Worm (Caenorhabditis elegans) whole organism, midembryonic: ENCODE results near the gene F28A10.4.

Experiments used
- T22C8.4 ChIP-seq: fragments of 200-800 bp; sonication (Bioruptor generic); IDR thresholded peaks from 2 replicates; pipeline ENCODE4 v1.3.6; 2022; ENCODE audit warnings: missing genetic modification characterization, missing compliant biosample characterization
- med-1 ChIP-seq: sonication (generic microtip); optimal IDR thresholded peaks from 2 replicates; lab custom pipeline; 2017; ENCODE audit warnings: missing genetic modification characterization, mild to moderate bottlenecking, missing compliant biosample characterization, antibody characterized with exemption, missing genetic modification reagents; ENCODE audit not compliant: insufficient read depth
- ztf-29 ChIP-seq: fragments of 200-800 bp; sonication (Bioruptor generic); IDR thresholded peaks from 2 replicates; pipeline ENCODE4 v1.3.6; 2022; ENCODE audit warnings: missing genetic modification reagents, missing genetic modification characterization, missing compliant biosample characterization

DNA sequence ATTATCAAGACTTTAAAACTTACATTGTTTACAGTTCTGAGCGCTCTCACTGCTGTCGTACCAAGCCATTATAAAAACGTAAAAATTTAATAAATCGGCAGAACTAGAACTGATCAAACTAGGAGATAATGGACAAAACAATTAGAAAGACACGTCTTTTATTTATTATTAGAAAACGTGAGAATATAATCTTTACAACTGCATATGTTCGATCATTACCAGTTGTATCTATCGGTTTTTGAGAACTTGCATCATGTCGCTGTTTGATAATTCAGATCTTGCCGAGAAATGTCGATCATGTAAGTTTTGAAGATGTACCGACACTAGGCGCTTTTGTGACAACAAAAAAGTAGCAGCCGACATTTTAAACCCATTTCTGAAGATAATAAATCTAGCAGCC lies 1.5 kb downstream of the F28A10.4 start, which contains the start of gene F28A10.7:
- TF ChIP-seq ztf-29 (GFP tag; lab: Robert Waterston, UW) (no peak), med-1 (no peak), T22C8.4 (GFP tag; lab: Robert Waterston, UW) (no peak)
